Worm (Caenorhabditis elegans) whole organism, midembryonic: ENCODE results near the gene C27H6.8.

Source experiments
- T22C8.4 ChIP-seq: fragments of 200-800 bp; sonication (Bioruptor generic); IDR thresholded peaks from 2 replicates; pipeline ENCODE4 v1.3.6; 2022; ENCODE audit warnings: missing genetic modification characterization, missing compliant biosample characterization
- cog-1 ChIP-seq: sonication (generic microtip); optimal IDR thresholded peaks from 2 replicates; lab custom pipeline; 2016; ENCODE audit warnings: missing genetic modification characterization, missing compliant biosample characterization
- flt-1 ChIP-seq: fragments of 200-800 bp; sonication (Bioruptor generic); IDR thresholded peaks from 2 replicates; pipeline ENCODE4 v1.3.6; 2022; ENCODE audit warnings: missing genetic modification characterization, missing compliant biosample characterization
- klf-2 ChIP-seq: fragments of 200-800 bp; sonication (Bioruptor generic); conservative IDR thresholded peaks from 2 replicates; pipeline ENCODE4 v1.3.6; 2022; ENCODE audit warnings: missing genetic modification reagents, missing genetic modification characterization, missing compliant biosample characterization
- med-1 ChIP-seq: sonication (generic microtip); optimal IDR thresholded peaks from 2 replicates; lab custom pipeline; 2017; ENCODE audit warnings: missing genetic modification characterization, mild to moderate bottlenecking, missing compliant biosample characterization, antibody characterized with exemption, missing genetic modification reagents; ENCODE audit not compliant: insufficient read depth
- ref-1 ChIP-seq: fragments of 200-800 bp; sonication (Bioruptor generic); conservative IDR thresholded peaks from 2 replicates; pipeline ENCODE4 v1.3.6; 2022; ENCODE audit warnings: missing genetic modification reagents, missing genetic modification characterization, missing compliant biosample characterization
- tab-1 ChIP-seq: fragments of 200-800 bp; sonication (Bioruptor generic); IDR thresholded peaks from 2 replicates; pipeline ENCODE4 v1.3.6; 2022; ENCODE audit warnings: missing genetic modification characterization, missing compliant biosample characterization
- ztf-23 ChIP-seq: fragments of 200-800 bp; sonication (Bioruptor generic); IDR thresholded peaks from 2 replicates; pipeline ENCODE4 v1.3.6; 2022; ENCODE audit warnings: missing genetic modification reagents, missing genetic modification characterization, missing compliant biosample characterization
- ztf-29 ChIP-seq: fragments of 200-800 bp; sonication (Bioruptor generic); IDR thresholded peaks from 2 replicates; pipeline ENCODE4 v1.3.6; 2022; ENCODE audit warnings: missing genetic modification reagents, missing genetic modification characterization, missing compliant biosample characterization

C27H6.8 gene

DNA sequence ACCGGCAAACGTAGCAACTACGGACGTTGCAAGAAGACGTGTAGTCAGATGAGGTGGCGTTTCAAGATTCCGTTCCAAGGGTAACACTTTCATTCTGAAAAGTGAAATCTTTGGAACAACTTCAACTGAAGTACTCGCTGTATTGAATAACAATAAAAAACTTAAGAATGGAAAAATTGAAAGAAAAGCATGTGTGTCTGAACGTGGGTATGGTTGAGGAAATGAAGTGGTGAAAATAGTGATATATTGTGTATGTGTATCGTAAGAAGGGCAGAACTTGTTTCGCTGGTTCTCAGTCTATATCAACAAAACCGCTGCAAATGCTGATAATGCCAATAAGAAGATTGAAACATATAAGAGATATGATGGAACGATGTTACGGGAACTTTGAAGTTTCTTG, 8.2 kb upstream of the C27H6.8 start, which contains the start of gene K08H10.6:
Gene K08H10.6 (minus strand): TSS at position 101 of the 400 bp plus-strand sequence.
- no peak for TF ChIP-seq ztf-29 (GFP tag; lab: Robert Waterston, UW)
- TF ChIP-seq tab-1: no peak
- TF ChIP-seq ref-1 (GFP tag; lab: Robert Waterston, UW): no peak
- TF ChIP-seq med-1: no peak
- no peak for TF ChIP-seq ztf-23 (GFP tag; lab: Robert Waterston, UW)
- TF ChIP-seq T22C8.4 (GFP tag; lab: Robert Waterston, UW): no peak
- TF ChIP-seq flt-1 (GFP tag; lab: Robert Waterston, UW): no peak
- TF ChIP-seq cog-1 (tag; lab: Kevin White, UChicago): no peak
- TF ChIP-seq klf-2: no peak

DNA sequence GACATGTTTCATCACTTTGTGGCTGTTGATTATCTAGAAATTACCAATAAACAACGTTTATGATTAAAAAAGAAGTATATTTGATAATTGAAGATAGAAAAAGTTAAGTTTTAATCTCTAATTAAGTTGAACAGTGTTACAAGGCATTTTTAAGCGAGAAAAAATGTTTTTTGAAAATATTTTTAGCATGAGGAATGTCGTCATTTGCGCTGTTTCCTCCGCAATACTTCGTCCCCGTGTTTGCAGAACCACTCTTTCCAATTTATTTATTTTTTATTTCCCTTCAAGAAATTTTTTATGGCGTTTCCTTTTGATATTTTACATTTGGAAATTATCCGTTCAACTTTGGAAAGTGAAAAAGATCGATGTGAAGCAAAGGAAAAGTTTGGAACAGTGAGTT, 4.0 kb upstream of the C27H6.8 start, which contains the start of the genes rde-1 and trpp-6:
Gene rde-1 (minus strand): TSS at position 33 of the 400 bp plus-strand sequence.
Gene trpp-6 (plus strand): TSS at position 286 of the 400 bp plus-strand sequence.
- TF ChIP-seq tab-1 (no peak), ztf-23 (GFP tag; lab: Robert Waterston, UW) (no peak), flt-1 (GFP tag; lab: Robert Waterston, UW) (no peak), T22C8.4 (GFP tag; lab: Robert Waterston, UW) (no peak), ztf-29 (GFP tag; lab: Robert Waterston, UW) (no peak), med-1 (no peak), klf-2 (no peak), ref-1 (GFP tag; lab: Robert Waterston, UW) (no peak), cog-1 (tag; lab: Kevin White, UChicago) (no peak)

DNA sequence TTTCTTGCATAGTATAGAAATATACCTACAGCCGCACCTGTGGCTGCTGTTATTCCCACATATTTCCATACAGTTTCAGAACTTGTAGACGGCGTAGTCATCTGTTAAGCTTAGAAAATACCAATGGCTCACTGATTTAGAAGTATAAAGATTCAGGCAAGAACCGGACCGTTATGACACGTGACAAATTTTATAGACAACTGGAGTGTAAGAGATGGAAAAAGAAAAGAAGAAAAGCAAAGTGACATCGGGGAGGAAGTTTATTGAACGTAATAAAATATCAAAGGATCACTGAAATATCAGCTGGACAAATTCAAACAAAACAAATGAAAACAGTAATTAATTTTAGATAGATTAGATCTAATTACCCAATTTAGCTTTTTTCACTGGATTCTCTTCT, 1.4 kb downstream of the C27H6.8 start, which contains the start of gene rmd-2:
Gene rmd-2 (minus strand): TSS at position 101 of the 400 bp plus-strand sequence.
- no peak for TF ChIP-seq tab-1
- TF ChIP-seq med-1: no peak
- no peak for TF ChIP-seq klf-2
- TF ChIP-seq flt-1 (GFP tag; lab: Robert Waterston, UW): no peak
- TF ChIP-seq ref-1 (GFP tag; lab: Robert Waterston, UW): no peak
- no peak for TF ChIP-seq ztf-29 (GFP tag; lab: Robert Waterston, UW)
- TF ChIP-seq cog-1 (tag; lab: Kevin White, UChicago): no peak
- TF ChIP-seq ztf-23 (GFP tag; lab: Robert Waterston, UW): no peak
- TF ChIP-seq T22C8.4 (GFP tag; lab: Robert Waterston, UW): no peak

DNA sequence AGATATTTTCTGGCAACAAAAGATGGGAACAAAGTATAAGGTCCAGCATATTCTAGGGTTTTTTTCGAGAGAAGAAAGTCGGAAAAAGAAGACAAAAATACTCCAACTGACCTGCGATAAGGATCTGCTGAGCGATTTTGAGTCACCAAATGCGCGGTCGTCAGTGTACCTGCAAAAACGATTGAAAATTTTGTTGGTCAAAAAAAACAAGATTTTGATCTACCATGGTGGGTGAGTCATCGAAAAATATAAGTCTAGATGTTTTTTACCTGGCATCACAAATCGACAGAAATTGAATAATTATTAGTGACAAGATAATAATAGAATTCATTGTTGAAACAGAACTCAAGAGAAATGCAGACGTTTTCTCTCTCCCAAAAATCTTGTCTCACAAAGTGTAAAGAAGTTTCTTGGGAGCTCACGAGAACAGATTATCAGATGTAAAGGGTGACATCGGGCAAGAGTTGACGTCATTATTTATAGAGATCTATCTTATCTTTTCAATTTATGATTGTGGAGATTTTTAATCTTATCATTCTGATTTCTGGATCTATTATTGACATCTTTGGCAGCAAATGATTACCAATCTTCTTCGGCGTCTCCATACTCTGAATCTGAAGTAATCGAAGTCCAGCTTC, 2.2 kb downstream of the C27H6.8 start:
- TF ChIP-seq tab-1: no peak
- TF ChIP-seq flt-1 (GFP tag; lab: Robert Waterston, UW): no peak
- no peak for TF ChIP-seq T22C8.4 (GFP tag; lab: Robert Waterston, UW)
- no peak for TF ChIP-seq ref-1 (GFP tag; lab: Robert Waterston, UW)
- TF ChIP-seq med-1: no peak
- no peak for TF ChIP-seq ztf-23 (GFP tag; lab: Robert Waterston, UW)
- no peak for TF ChIP-seq ztf-29 (GFP tag; lab: Robert Waterston, UW)
- TF ChIP-seq cog-1 (tag; lab: Kevin White, UChicago): no peak
- TF ChIP-seq klf-2: no peak

DNA sequence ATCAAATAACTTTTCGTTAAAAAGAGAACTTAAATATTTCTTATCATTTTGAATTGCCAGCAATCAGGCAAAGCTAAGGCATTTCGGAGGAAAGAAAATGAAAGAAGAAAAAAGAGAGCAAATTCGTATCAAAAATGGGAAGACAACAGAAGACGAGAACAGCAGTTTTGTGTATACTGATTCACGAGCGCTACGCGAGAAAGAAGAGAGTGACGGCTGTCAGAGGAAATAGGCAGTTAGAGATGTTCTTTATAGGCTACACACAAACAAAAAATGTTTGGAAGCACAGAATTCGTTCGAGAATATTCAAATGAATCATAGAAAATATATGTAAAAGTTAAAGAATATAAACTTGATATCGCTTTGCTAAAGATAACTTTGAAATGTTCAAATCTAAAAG, 2.8 kb downstream of the C27H6.8 start:
- TF ChIP-seq med-1 (no peak), ztf-29 (GFP tag; lab: Robert Waterston, UW) (no peak), klf-2 (no peak), ztf-23 (GFP tag; lab: Robert Waterston, UW) (no peak), cog-1 (tag; lab: Kevin White, UChicago) (no peak), flt-1 (GFP tag; lab: Robert Waterston, UW) (no peak), tab-1 (no peak), T22C8.4 (GFP tag; lab: Robert Waterston, UW) (no peak), ref-1 (GFP tag; lab: Robert Waterston, UW) (no peak)

DNA sequence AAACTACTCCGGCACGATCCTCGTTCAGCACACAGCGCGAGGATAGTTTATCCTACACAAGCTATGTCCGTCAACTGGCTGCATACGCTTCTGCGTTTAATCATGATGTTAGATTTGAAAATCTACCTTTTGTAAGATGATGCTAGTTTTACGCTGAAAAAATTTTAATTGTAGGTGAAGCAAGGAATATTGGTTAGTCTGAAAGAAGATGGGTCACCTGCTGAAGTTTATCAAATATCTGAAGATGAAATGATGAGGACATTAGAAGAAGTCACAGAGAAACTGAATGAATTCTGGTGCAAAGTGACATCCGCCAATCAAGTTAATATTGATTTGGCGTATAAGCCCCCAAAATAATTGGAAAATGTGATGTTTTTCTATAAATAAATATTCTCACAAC, 4.1 kb downstream of the C27H6.8 start:
- TF ChIP-seq klf-2 (no peak), cog-1 (tag; lab: Kevin White, UChicago) (no peak), ref-1 (GFP tag; lab: Robert Waterston, UW) (no peak), med-1 (no peak), ztf-29 (GFP tag; lab: Robert Waterston, UW) (no peak), T22C8.4 (GFP tag; lab: Robert Waterston, UW) (no peak), tab-1 (no peak), ztf-23 (GFP tag; lab: Robert Waterston, UW) (no peak), flt-1 (GFP tag; lab: Robert Waterston, UW) (no peak)

DNA sequence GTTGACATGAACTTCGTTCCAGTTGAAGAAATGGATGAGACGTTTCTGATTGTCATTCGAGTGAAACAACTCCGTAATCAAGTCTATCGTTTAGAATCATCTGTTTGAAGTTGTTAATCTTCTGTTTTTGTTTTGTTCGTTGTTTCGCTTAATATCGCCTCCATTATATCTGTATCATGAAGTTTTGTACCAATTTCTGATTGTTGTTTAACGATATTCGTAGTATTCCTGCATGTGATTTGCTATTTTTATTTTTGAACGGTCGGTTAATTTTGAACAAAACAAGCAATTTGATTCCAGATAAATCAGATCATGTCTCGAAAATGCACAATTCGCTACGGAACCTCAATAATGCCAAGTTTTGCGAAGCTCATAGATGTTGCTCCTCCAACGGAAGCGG, 5.0 kb downstream of the C27H6.8 start, which contains the start of gene C27H6.9:
Gene C27H6.9 (plus strand): TSS at position 301 of the 400 bp plus-strand sequence.
- no peak for TF ChIP-seq klf-2
- TF ChIP-seq ref-1 (GFP tag; lab: Robert Waterston, UW): no peak
- no peak for TF ChIP-seq T22C8.4 (GFP tag; lab: Robert Waterston, UW)

DNA sequence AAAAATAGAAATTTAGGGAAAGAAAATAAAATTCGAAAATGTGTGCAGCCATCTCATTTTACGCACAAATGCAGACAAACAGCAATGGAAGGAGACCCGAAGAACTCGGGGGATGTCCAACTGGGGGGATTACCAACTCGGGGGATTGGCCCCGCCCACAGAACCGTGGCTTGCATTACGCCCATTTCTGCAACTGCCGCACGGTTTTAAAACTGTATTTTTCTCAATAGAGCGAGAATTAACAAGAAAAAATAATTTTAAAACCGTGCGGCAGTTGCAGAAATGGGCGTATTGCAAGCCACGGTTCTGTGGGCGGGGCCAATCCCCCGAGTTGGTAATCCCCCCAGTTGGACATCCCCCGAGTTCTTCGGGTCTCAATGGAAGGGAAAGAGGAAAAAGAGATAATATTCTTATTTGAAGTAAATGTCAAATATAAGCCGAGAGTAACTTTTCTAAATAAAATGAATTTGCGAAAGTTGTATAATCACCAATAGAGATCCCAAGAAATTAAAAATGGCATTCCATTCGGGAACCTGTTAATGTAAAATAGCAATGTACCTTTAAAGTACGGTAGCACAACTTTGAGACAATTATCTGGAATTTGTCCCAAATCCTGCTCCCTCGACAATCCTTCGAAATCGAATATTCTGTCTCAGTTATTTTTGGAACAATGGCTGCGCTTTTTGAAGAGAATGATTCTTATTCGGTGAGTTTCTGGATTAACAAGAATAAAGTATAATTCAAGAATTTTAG, 6.7 kb downstream of the C27H6.8 start, which contains the start of the genes ruvb-1 and tofu-1:
Gene ruvb-1 (minus strand): TSS at position 72 of the 753 bp plus-strand sequence.
Gene tofu-1 (plus strand): TSS at position 417 of the 753 bp plus-strand sequence.
- TF ChIP-seq flt-1 (GFP tag; lab: Robert Waterston, UW): peak; percentile 76
- peak; percentile 68; the same call in 1 of the 2 replicates for TF ChIP-seq ztf-23 (GFP tag; lab: Robert Waterston, UW)
- TF ChIP-seq klf-2: 0 out of 2 replicates have a peak, but pooled peaks have one; percentile 23
- TF ChIP-seq ref-1 (GFP tag; lab: Robert Waterston, UW): peak; percentile 55; the same call in 1 of the 2 replicates

DNA sequence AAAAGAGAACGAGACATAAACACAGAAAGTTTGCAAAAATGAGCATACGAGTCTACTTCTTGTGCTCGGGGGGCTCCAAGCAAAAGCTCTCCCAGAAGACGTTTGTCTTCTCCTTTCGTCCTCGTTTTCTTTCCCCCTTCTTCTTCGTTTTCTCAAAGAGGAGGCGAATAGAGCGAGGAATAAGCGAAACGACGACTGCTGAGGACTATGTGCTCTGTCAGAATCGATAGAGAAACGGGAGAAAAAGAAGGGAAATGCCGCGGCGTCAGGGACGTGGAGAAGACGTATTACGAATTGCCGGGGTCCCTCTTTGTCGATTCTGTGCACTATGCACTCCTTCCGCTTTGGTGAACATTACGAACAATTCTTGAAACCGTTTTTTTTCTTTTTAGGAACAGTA, 9.2 kb downstream of the C27H6.8 start:
- no peak for TF ChIP-seq klf-2
